Worm (Caenorhabditis elegans) whole organism, L4 larva: ENCODE measurements around the gene R10E4.1.

ENCODE experiments used
- F10B5.3 ChIP-seq: sonication (generic microtip); optimal IDR thresholded peaks from 2 replicates; lab custom pipeline; 2016; ENCODE audit warnings: mild to moderate bottlenecking, missing genetic modification characterization, missing compliant biosample characterization
- F37D6.2 ChIP-seq: sonication (generic microtip); optimal IDR thresholded peaks from 2 replicates; lab custom pipeline; 2016; ENCODE audit warnings: mild to moderate bottlenecking, missing genetic modification characterization, missing compliant biosample characterization
- T20F7.1 ChIP-seq: fragments of 200-800 bp; sonication (Bioruptor generic); optimal IDR thresholded peaks from 2 replicates; lab custom pipeline; 2018; ENCODE audit warnings: mild to moderate bottlenecking, missing genetic modification characterization, missing compliant biosample characterization
- T26A8.4 ChIP-seq: fragments of 200-800 bp; sonication (Bioruptor generic); IDR thresholded peaks from 2 replicates; pipeline ENCODE4 v1.3.6; 2022; ENCODE audit warnings: missing genetic modification characterization, missing compliant biosample characterization
- Y48G9A.11 ChIP-seq: fragments of 200-800 bp; sonication (Bioruptor generic); IDR thresholded peaks from 2 replicates; pipeline ENCODE4 v1.3.6; 2022; ENCODE audit warnings: missing genetic modification reagents, missing genetic modification characterization, missing compliant biosample characterization
- ZK337.2 ChIP-seq: fragments of 200-800 bp; sonication (Bioruptor generic); IDR thresholded peaks from 2 replicates; pipeline ENCODE4 v1.3.6; 2022; ENCODE audit warnings: missing genetic modification reagents, missing genetic modification characterization, missing compliant biosample characterization
- ceh-44 ChIP-seq: fragments of 200-800 bp; sonication (Bioruptor generic); IDR thresholded peaks from 2 replicates; pipeline ENCODE4 v1.3.6; 2022; ENCODE audit warnings: missing genetic modification reagents, missing genetic modification characterization, missing compliant biosample characterization
- cey-2 ChIP-seq: sonication (generic microtip); optimal IDR thresholded peaks from 3 replicates; lab custom pipeline; 2017; ENCODE audit warnings: missing genetic modification characterization, mild to moderate bottlenecking, missing compliant biosample characterization, antibody characterized with exemption, borderline replicate concordance; ENCODE audit not compliant: insufficient read depth
- daf-12 ChIP-seq: fragments of 150-350 bp; optimal IDR thresholded peaks from 2 replicates; lab custom pipeline; 2014; ENCODE audit warnings: missing biosample characterization, missing genetic modification reagents, missing genetic modification characterization
- daf-16 ChIP-seq, 3 experiments: sonication (generic microtip); optimal IDR thresholded peaks; 2 replicates each; lab custom pipeline; 2016 to 2017; ENCODE audit warnings: missing genetic modification characterization in 3 of 3, missing genetic modification reagents in 3 of 3, mild to moderate bottlenecking in 2 of 3, missing compliant biosample characterization in 2 of 3, missing biosample characterization in 1 of 3, moderate library complexity in 1 of 3
- egl-27 ChIP-seq: sonication (generic microtip); optimal IDR thresholded peaks from 3 replicates; lab custom pipeline; 2017; ENCODE audit warnings: missing biosample characterization, missing genetic modification reagents, missing genetic modification characterization
- gei-8 ChIP-seq: fragments of 200-800 bp; sonication (Bioruptor generic); optimal IDR thresholded peaks from 2 replicates; lab custom pipeline; 2018; ENCODE audit warnings: mild to moderate bottlenecking, missing genetic modification characterization, missing compliant biosample characterization
- hif-1 ChIP-seq, 2 experiments: sonication (generic microtip); optimal IDR thresholded peaks; 2 replicates each; lab custom pipeline; 2016 to 2017; ENCODE audit warnings: missing compliant biosample characterization in 2 of 2, missing genetic modification characterization in 2 of 2, missing genetic modification reagents in 2 of 2, missing genotype in 2 of 2, mild to moderate bottlenecking in 1 of 2
- hlh-11 ChIP-seq: fragments of 200-800 bp; sonication (Bioruptor generic); optimal IDR thresholded peaks from 2 replicates; lab custom pipeline; 2018; ENCODE audit warnings: mild to moderate bottlenecking, missing genetic modification characterization, missing compliant biosample characterization
- hlh-30 ChIP-seq: sonication (generic microtip); optimal IDR thresholded peaks from 2 replicates; lab custom pipeline; 2017; ENCODE audit warnings: antibody characterized with exemption, mild to moderate bottlenecking, missing genetic modification characterization, missing compliant biosample characterization; ENCODE audit not compliant: insufficient read depth
- hmg-1.1 ChIP-seq: fragments of 200-800 bp; sonication (Bioruptor generic); IDR thresholded peaks from 2 replicates; pipeline ENCODE4 v1.3.6; 2022; ENCODE audit warnings: missing genetic modification reagents, missing genetic modification characterization, missing compliant biosample characterization
- jun-1 ChIP-seq: fragments of 150-350 bp; optimal IDR thresholded peaks from 2 replicates; lab custom pipeline; 2014; ENCODE audit warnings: missing biosample characterization, missing genetic modification reagents, missing genetic modification characterization
- lin-39 ChIP-seq: fragments of 150-350 bp; optimal IDR thresholded peaks from 2 replicates; lab custom pipeline; 2014; ENCODE audit warnings: missing biosample characterization, missing genetic modification reagents, missing genetic modification characterization
- lsy-2 ChIP-seq, 2 experiments: fragments of 150-350 bp in 1 of 2; sonication (generic microtip) in 1 of 2; optimal IDR thresholded peaks; 2 replicates each; lab custom pipeline; 2014 to 2017; ENCODE audit warnings: missing biosample characterization in 2 of 2, missing genetic modification characterization in 2 of 2
- madf-5 ChIP-seq, 2 experiments: fragments of 200-800 bp; sonication (Bioruptor generic); IDR thresholded peaks; 2 replicates each; pipeline ENCODE4 v1.3.6; 2022; ENCODE audit warnings: missing compliant biosample characterization in 2 of 2, missing genetic modification characterization in 2 of 2
- nhr-28 ChIP-seq: fragments of 150-350 bp; optimal IDR thresholded peaks from 2 replicates; lab custom pipeline; 2014; ENCODE audit warnings: missing biosample characterization, missing genetic modification characterization
- nhr-6 ChIP-seq: fragments of 150-350 bp; optimal IDR thresholded peaks from 2 replicates; lab custom pipeline; 2014; ENCODE audit warnings: missing biosample characterization, missing genetic modification characterization
- set-16 ChIP-seq: fragments of 200-800 bp; sonication (Bioruptor generic); IDR thresholded peaks from 2 replicates; pipeline ENCODE4 v1.3.6; 2022; ENCODE audit warnings: missing genetic modification reagents, missing genetic modification characterization, missing compliant biosample characterization
- snpc-1.2 ChIP-seq: fragments of 200-800 bp; sonication (Bioruptor generic); IDR thresholded peaks from 2 replicates; pipeline ENCODE4 v1.3.6; 2022; ENCODE audit warnings: missing genetic modification reagents, missing genetic modification characterization, missing compliant biosample characterization
- snpc-4 ChIP-seq: fragments of 150-350 bp; optimal IDR thresholded peaks from 2 replicates; lab custom pipeline; 2014; ENCODE audit warnings: missing biosample characterization, missing genetic modification characterization
- zfp-2 ChIP-seq: sonication (generic microtip); optimal IDR thresholded peaks from 2 replicates; lab custom pipeline; 2016; ENCODE audit warnings: mild to moderate bottlenecking, missing genetic modification characterization, missing compliant biosample characterization
- zip-11 ChIP-seq: fragments of 200-800 bp; sonication (Bioruptor generic); IDR thresholded peaks from 2 replicates; pipeline ENCODE4 v1.3.6; 2022; ENCODE audit warnings: missing genetic modification characterization, missing compliant biosample characterization
- zip-2 ChIP-seq: fragments of 150-350 bp; optimal IDR thresholded peaks from 2 replicates; lab custom pipeline; 2014; ENCODE audit warnings: missing biosample characterization, missing genetic modification characterization
- ztf-7 ChIP-seq: fragments of 150-350 bp; optimal IDR thresholded peaks from 2 replicates; lab custom pipeline; 2014; ENCODE audit warnings: missing biosample characterization, missing genetic modification characterization

The R10E4.1 gene

DNA sequence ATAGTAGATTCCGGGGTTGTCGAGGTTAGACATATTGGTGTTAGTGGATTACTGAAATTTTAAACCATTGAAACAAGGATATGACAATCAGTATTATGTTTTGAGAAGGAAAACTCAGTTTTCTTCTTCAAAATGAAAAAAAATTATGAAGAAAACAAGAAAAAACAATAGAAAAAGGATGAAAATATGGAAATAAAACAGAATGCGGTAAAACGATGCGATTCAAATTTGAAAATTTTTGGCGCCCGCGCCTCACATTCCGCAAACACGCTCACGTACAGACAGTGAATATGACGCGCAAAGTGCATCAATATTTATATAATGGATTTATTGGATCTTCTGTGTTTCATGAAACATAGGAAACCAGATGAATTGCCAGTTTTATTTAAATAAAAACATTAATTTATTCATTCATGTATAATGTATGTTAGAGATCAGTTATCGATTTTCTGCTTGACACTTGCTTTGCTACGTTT, 21.7 kb downstream of the R10E4.1 start, which contains the start of gene mcm-5 (continued):
- TF ChIP-seq jun-1 (tag; lab: Kevin White, UChicago) (no peak), hlh-30 (tag; lab: Kevin White, UChicago) (no peak), hif-1 (tag; optimal IDR thresholded peaks at IDR 0.05; lab: Kevin White, UChicago) (no peak), T26A8.4 (no peak)

DNA sequence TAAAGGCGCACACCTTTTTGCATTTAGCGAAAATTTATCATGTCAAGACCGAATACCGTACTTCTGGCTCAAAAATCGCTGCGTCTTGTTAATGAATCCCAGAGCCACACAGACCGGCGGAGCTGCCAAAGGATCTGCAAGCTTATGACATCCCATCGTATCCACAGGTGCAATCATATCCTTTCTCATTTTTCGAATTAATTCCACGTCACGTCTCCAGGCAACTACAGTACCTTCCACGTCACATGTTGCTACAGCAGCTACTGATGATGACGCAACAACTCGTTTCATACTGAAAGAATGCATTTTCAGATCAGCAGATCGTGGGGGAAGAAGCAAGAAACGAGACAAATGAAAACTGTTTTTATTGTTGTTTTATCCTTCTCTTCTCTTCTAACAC, 23.6 kb downstream of the R10E4.1 start, which contains the start of gene R10E4.6:
Gene R10E4.6, plus strand, starts transcription at position 301 of the 400 bp plus-strand sequence.
- TF ChIP-seq Y48G9A.11 (GFP tag; lab: Robert Waterston, UW) (no peak), hlh-30 (tag; lab: Kevin White, UChicago) (no peak), set-16 (no peak), snpc-1.2 (GFP tag; lab: Robert Waterston, UW) (no peak), snpc-4 (tag; lab: Kevin White, UChicago) (no peak), nhr-6 (tag; lab: Kevin White, UChicago) (no peak), hlh-11 (no peak), nhr-28 (tag; lab: Kevin White, UChicago) (no peak), daf-12 (tag; lab: Kevin White, UChicago) (no peak), zip-11 (GFP tag; lab: Robert Waterston, UW) (no peak), F10B5.3 (tag; lab: Kevin White, UChicago) (no peak), ZK337.2 (GFP tag; lab: Robert Waterston, UW) (no peak), madf-5 (GFP tag; IDR thresholded peaks at IDR 0.05; lab: Robert Waterston, UW) (no peak), gei-8 (GFP tag; lab: Kevin White, UChicago) (no peak), zip-2 (tag; lab: Kevin White, UChicago) (no peak), hmg-1.1 (GFP tag; lab: Robert Waterston, UW) (no peak), F37D6.2 (tag; lab: Kevin White, UChicago) (no peak), T20F7.1 (GFP tag; lab: Kevin White, UChicago) (no peak)

DNA sequence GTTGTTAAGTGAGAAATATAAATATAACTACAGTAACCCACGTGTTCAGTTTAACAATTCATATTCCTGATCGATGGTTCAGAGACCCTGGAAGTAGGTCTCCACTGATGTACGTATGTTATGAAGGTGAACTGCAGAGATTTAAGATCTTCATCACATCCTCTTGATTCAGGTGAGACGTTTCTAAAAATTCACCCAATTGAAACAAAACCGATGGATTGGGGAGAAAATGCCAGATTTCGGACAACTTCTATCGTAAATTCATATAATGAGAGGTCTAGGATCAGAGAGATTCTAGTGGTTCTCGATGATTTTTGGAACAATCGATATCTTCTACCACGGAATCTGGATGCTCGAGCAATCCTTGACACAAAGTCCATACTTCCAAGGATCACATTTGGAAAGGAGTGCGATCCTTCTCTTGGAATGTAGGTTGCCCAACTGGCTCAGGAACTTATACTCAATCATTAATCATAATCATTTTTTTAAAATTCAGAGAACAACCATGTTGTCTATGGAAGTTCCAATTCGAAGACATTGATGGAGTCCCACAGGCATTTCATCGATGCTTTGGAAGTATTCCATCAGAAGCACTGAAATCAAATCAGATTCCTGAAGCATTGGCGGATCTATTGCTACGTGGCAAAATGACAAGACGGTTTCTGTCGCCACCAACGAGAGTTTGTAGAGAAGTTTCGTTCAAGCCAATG, 24.8 kb downstream of the R10E4.1 start, which contains the start of the genes nth-1 and R10E4.7:
Gene nth-1, minus strand, starts transcription at position 101 of the 710 bp plus-strand sequence.
Gene R10E4.7, plus strand, starts transcription at position 660 of the 710 bp plus-strand sequence.
- TF ChIP-seq cey-2 = no peak

DNA sequence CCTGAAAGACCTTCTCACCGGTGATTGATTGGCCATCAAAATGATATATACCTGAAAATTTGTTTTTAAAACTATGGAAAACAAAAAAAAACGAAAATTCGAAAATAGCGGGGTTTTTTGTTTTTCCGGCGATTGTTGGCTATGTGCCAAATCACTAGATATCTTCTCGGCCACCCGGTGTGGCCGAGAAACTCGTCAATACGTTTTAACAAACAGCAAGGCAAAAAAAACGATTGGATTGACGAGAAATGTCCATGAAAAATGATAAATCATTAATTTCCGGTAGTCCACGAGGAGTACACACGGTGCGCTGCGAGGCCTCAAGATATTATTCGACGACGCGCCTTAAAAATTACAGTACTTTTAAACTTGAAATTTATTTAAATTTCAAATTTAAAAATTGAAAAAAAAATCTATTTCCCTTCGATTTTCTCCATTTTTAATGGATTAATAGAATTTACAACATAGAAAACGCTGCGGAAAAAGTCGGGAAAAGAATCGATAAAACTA, 31.5 kb downstream of the R10E4.1 start, which contains the start of gene R10E4.11:
Gene R10E4.11, minus strand, starts transcription at position 51 of the 510 bp plus-strand sequence.
- TF ChIP-seq lsy-2 (tag; optimal IDR thresholded peaks at IDR 0.05; lab: Kevin White, UChicago) = peak in 1 of 2 experiments; percentile 28
- peak in 1 of 2 experiments; percentile 30 for TF ChIP-seq daf-16 (GFP tag; optimal IDR thresholded peaks at IDR 0.05; lab: Kevin White, UChicago)
- peak; percentile 23 for TF ChIP-seq daf-16 (tag; optimal IDR thresholded peaks at IDR 0.05; lab: Kevin White, UChicago)
- TF ChIP-seq egl-27 (tag; lab: Kevin White, UChicago) = no peak

DNA sequence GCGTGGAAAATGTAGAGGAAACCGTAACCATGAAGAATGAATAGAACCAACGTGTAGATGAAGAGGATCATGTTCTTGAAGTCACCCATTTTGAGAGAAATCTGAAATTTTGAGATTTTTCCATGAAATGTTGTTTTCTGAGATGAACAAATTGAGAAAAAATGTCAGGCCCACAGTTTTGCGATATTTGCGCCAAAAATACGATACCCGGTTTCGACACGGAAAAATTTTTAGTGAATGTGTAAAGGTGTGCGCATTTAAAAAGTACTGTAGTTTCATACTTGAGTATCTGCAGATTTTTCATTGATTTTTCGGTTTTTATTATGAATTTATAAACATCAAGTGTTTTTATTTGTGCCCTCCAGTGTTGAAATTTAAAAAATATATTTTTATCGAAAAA, 32.8 kb downstream of the R10E4.1 start, which contains the start of gene R10E4.9:
Gene R10E4.9, minus strand, starts transcription at position 101 of the 400 bp plus-strand sequence.
- no peak for TF ChIP-seq daf-16 (GFP tag; optimal IDR thresholded peaks at IDR 0.05; lab: Kevin White, UChicago)
- no peak for TF ChIP-seq daf-16 (tag; optimal IDR thresholded peaks at IDR 0.05; lab: Kevin White, UChicago)
- no peak for TF ChIP-seq snpc-4 (tag; lab: Kevin White, UChicago)
- no peak for TF ChIP-seq zfp-2 (tag; lab: Kevin White, UChicago)

DNA sequence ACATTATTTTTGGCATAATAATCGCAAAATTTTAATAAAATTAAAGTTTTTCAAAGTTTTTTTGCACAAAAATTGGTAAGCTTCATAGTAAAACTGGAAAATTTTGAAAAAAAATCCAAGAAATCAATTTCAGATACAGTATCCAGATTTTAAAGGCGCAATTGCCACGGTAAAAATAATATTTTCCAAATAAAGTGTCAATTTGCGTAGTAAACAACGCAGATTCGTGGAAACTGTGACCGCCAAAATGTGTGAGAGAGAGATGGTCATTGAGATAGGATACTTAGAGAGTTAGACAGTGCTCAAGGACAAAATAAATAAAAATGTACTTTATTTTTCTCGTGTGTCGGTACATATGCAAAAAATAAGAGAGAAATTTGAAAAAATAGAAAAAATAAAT, 33.2 kb downstream of the R10E4.1 start:
- no peak for TF ChIP-seq daf-16 (GFP tag; optimal IDR thresholded peaks at IDR 0.05; lab: Kevin White, UChicago)
- TF ChIP-seq daf-16 (tag; optimal IDR thresholded peaks at IDR 0.05; lab: Kevin White, UChicago) = peak; percentile 55
- TF ChIP-seq ztf-7 = no peak
- no peak for TF ChIP-seq ceh-44 (GFP tag; lab: Robert Waterston, UW)
- TF ChIP-seq lin-39 (tag; lab: Kevin White, UChicago) = no peak
- TF ChIP-seq hmg-1.1 (GFP tag; lab: Robert Waterston, UW) = no peak
- TF ChIP-seq, all 104 proteins: peak for 1
